Worm (Caenorhabditis elegans): Measurements from ENCODE around the gene Y45G5AM.7.

The Y45G5AM.7 gene

DNA sequence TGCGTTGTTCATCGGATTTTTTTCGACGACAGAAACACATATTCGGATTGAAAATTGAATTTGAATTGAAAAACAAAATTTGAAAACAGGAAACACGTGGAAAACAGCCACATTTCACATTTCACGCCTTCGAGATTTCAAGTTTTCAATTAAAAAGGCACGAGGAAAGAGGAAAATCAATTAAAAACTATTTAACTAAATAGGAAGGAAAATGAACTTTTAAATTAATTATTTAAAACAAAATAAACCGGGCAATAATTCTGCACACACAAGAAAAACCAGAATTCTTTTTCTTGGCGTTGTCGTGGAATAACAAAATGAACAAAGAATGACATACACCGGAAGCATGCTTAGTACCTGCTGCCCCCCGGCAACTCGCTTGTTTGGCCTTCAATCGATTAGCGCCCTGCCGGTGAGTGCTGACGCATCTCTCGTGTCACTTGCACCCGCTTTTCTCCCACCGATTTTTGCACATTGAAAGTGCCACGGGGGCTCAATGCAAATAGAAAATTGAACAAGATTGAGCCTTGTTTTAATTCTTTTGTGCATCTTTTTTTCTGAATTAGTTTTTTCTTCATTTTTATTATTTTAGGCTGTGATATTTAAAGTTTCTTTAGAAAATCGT lies 24.7 kb upstream of the Y45G5AM.7 start, which contains the start of gene Y45G5AM.9 (continued):
- TF ChIP-seq arid-1 (GFP tag; conservative IDR thresholded peaks at IDR 0.05) (no peak; the same call in 1 of the 2 replicates), ceh-82 (tag; optimal IDR thresholded peaks at IDR 0.05) (no peak), ZK546.5 (tag; optimal IDR thresholded peaks at IDR 0.05) (no peak), mep-1 (tag; optimal IDR thresholded peaks at IDR 0.05) (peak; percentile 90), tag-97 (GFP tag; IDR thresholded peaks at IDR 0.05) (no peak), D1046.2 (GFP tag; IDR thresholded peaks at IDR 0.05) (0 out of 2 replicates have a peak, but pooled peaks have one; percentile 30), vab-7 (GFP tag; IDR thresholded peaks at IDR 0.05) (peak; percentile 58; the same call in 1 of the 2 replicates), F44E2.7 (GFP tag; IDR thresholded peaks at IDR 0.05) (no peak), lim-7 (GFP tag; IDR thresholded peaks at IDR 0.05) (no peak), madf-5 (GFP tag; IDR thresholded peaks at IDR 0.05) (no peak), nhr-42 (GFP tag; IDR thresholded peaks at IDR 0.05) (peak; percentile 58; the same call in 1 of the 2 replicates), unc-130 (GFP tag; optimal IDR thresholded peaks at IDR 0.05) (no peak), F26F4.8 (GFP tag; conservative IDR thresholded peaks at IDR 0.05) (no peak), ceh-20 (GFP tag; IDR thresholded peaks at IDR 0.05) (0 out of 2 replicates have a peak, but pooled peaks have one; percentile 39), ceh-32 (tag; optimal IDR thresholded peaks at IDR 0.05; ENCODE audit: poor library complexity) (no peak), unc-62 (GFP tag; optimal IDR thresholded peaks at IDR 0.05 in 1 of 2) (peak in 1 of 2 experiments; percentile 99), unc-62 (tag; optimal IDR thresholded peaks at IDR 0.05) (no peak), snpc-1.2 (GFP tag; IDR thresholded peaks at IDR 0.05) (no peak), daf-19 (GFP tag; conservative IDR thresholded peaks at IDR 0.05) (no peak), nhr-11 (tag; optimal IDR thresholded peaks at IDR 0.05) (peak; percentile 68), egl-43 (GFP tag; IDR thresholded peaks at IDR 0.05) (peak; percentile 81), set-16 (GFP tag; IDR thresholded peaks at IDR 0.05) (peak; percentile 31; the same call in 1 of the 2 replicates), Y75B8A.6 (GFP tag; IDR thresholded peaks at IDR 0.05) (no peak), zip-11 (GFP tag; IDR thresholded peaks at IDR 0.05) (no peak), dpl-1 (GFP tag; optimal IDR thresholded peaks at IDR 0.05) (peak; percentile 72), spr-1 (tag; optimal IDR thresholded peaks at IDR 0.05) (peak; percentile 32), ztf-11 (tag; optimal IDR thresholded peaks at IDR 0.05) (no peak), lin-38 (GFP tag; IDR thresholded peaks at IDR 0.05) (peak; percentile 80), pqm-1 (tag; optimal IDR thresholded peaks at IDR 0.05) (no peak), unc-39 (tag; optimal IDR thresholded peaks at IDR 0.05) (no peak), ces-1 (GFP tag; optimal IDR thresholded peaks at IDR 0.05) (no peak), aly-2 (tag; optimal IDR thresholded peaks at IDR 0.05) (no peak), egl-27 (tag; optimal IDR thresholded peaks at IDR 0.05) (no peak), dmd-6 (GFP tag; IDR thresholded peaks at IDR 0.05) (peak; percentile 71), ceh-28 (tag; optimal IDR thresholded peaks at IDR 0.05) (peak; percentile 73), lin-29 (GFP tag; IDR thresholded peaks at IDR 0.05) (no peak), attf-4 (tag; optimal IDR thresholded peaks at IDR 0.05) (no peak), jun-1 (tag; optimal IDR thresholded peaks at IDR 0.05) (no peak), dve-1 (tag; optimal IDR thresholded peaks at IDR 0.05; ENCODE audit: insufficient read depth) (peak; percentile 82), F10B5.3 (tag; optimal IDR thresholded peaks at IDR 0.05) (no peak), mdl-1 (tag; optimal IDR thresholded peaks at IDR 0.05) (no peak), zfp-2 (tag; optimal IDR thresholded peaks at IDR 0.05) (no peak), ztf-7 (tag; optimal IDR thresholded peaks at IDR 0.05) (peak; percentile 36), mes-2 (tag; optimal IDR thresholded peaks at IDR 0.05; ENCODE audit: poor library complexity, severe bottlenecking) (peak; percentile 88), ZK337.2 (GFP tag; IDR thresholded peaks at IDR 0.05) (no peak), ama-1 (optimal IDR thresholded peaks at IDR 0.05) (peak; percentile 9), T26A8.4 (GFP tag; IDR thresholded peaks at IDR 0.05) (peak; percentile 49; the same call in 1 of the 2 replicates), nhr-76 (tag; optimal IDR thresholded peaks at IDR 0.05) (no peak), snpc-4 (tag; optimal IDR thresholded peaks at IDR 0.05) (no peak), gei-8 (GFP tag; optimal IDR thresholded peaks at IDR 0.05) (no peak), nhr-10 (tag; optimal IDR thresholded peaks at IDR 0.05) (no peak), R02D3.7 (tag; optimal IDR thresholded peaks at IDR 0.05) (no peak)
